Fruit fly (Drosophila melanogaster) whole organism, prepupa: ENCODE results near the gene dpr20.
A peak's percentile ranks its signal among the peaks of the same experiment; 100 is the strongest.

Source experiments
- Blimp-1 ChIP-seq: fragments of 200-800 bp; sonication (Bioruptor generic); optimal IDR thresholded peaks from 3 replicates; lab custom pipeline; 2017; ENCODE audit warnings: missing biosample characterization, missing genetic modification characterization, mild to moderate bottlenecking, moderate library complexity, missing genetic modification reagents
- CG10631 ChIP-seq: fragments of 200-800 bp; sonication (Bioruptor generic); optimal IDR thresholded peaks from 2 replicates; lab custom pipeline; 2016; ENCODE audit warnings: missing biosample characterization, missing genetic modification characterization
- CG10669 ChIP-seq: fragments of 200-800 bp; sonication (Bioruptor generic); optimal IDR thresholded peaks from 3 replicates; lab custom pipeline; 2018; ENCODE audit warnings: missing biosample characterization, mild to moderate bottlenecking, missing genetic modification characterization, moderate library complexity
- CG11294 ChIP-seq: fragments of 200-800 bp; sonication (Bioruptor generic); IDR thresholded peaks from 2 replicates; pipeline ENCODE4 v1.3.6; 2022; ENCODE audit warnings: missing biosample characterization, missing genetic modification characterization
- CG11902 ChIP-seq: fragments of 200-800 bp; sonication (Bioruptor generic); optimal IDR thresholded peaks from 3 replicates; lab custom pipeline; 2016; ENCODE audit warnings: missing biosample characterization, missing genetic modification characterization
- CG15336 ChIP-seq: fragments of 200-800 bp; sonication (Bioruptor generic); IDR thresholded peaks from 2 replicates; pipeline ENCODE4 v1.3.6; 2022; ENCODE audit warnings: missing biosample characterization, missing genetic modification characterization
- CG16779 ChIP-seq: fragments of 200-800 bp; sonication (Bioruptor generic); optimal IDR thresholded peaks from 3 replicates; lab custom pipeline; 2017; ENCODE audit warnings: missing biosample characterization, mild to moderate bottlenecking, missing genetic modification characterization
- CG3032 ChIP-seq: fragments of 200-800 bp; optimal IDR thresholded peaks from 2 replicates; lab custom pipeline; 2019; ENCODE audit warnings: missing biosample characterization, mild to moderate bottlenecking, missing genetic modification characterization, moderate library complexity
- CG31627 ChIP-seq: fragments of 200-800 bp; sonication (Bioruptor generic); optimal IDR thresholded peaks from 3 replicates; lab custom pipeline; 2016; ENCODE audit warnings: missing biosample characterization, missing genetic modification characterization
- CG34406 ChIP-seq: fragments of 200-800 bp; sonication (Bioruptor generic); optimal IDR thresholded peaks from 3 replicates; lab custom pipeline; 2016; ENCODE audit warnings: missing biosample characterization, missing genetic modification characterization
- CG3919 ChIP-seq: fragments of 200-800 bp; sonication (Bioruptor generic); optimal IDR thresholded peaks from 3 replicates; lab custom pipeline; 2016; ENCODE audit warnings: missing biosample characterization, missing genetic modification characterization
- CG6163 ChIP-seq: fragments of 200-800 bp; sonication (Bioruptor generic); IDR thresholded peaks from 3 replicates; pipeline ENCODE4 v1.3.6; 2022; ENCODE audit warnings: missing biosample characterization, missing genetic modification characterization
- CG6276 ChIP-seq: fragments of 200-800 bp; sonication (Bioruptor generic); optimal IDR thresholded peaks from 2 replicates; lab custom pipeline; 2017; ENCODE audit warnings: missing biosample characterization, mild to moderate bottlenecking, missing genetic modification characterization
- CG6854 ChIP-seq: fragments of 200-800 bp; sonication (Bioruptor generic); optimal IDR thresholded peaks from 2 replicates; lab custom pipeline; 2017; ENCODE audit warnings: missing biosample characterization, mild to moderate bottlenecking, missing genetic modification characterization
- CG7368 ChIP-seq: fragments of 200-800 bp; sonication (Bioruptor generic); optimal IDR thresholded peaks from 3 replicates; lab custom pipeline; 2016; ENCODE audit warnings: missing biosample characterization, missing genetic modification characterization
- CG8319 ChIP-seq: fragments of 200-800 bp; sonication (Bioruptor generic); optimal IDR thresholded peaks from 3 replicates; lab custom pipeline; 2016; ENCODE audit warnings: missing biosample characterization, missing genetic modification characterization
- Eip78C ChIP-seq: fragments of 200-800 bp; sonication (Bioruptor generic); peaks from one replicate; lab custom pipeline; 2016; ENCODE audit warnings: missing biosample characterization, missing genetic modification characterization
- Eip93F ChIP-seq: fragments of 200-800 bp; sonication (Bioruptor generic); optimal IDR thresholded peaks from 2 replicates; lab custom pipeline; 2016; ENCODE audit warnings: missing biosample characterization, mild to moderate bottlenecking, missing genetic modification characterization
- Ets21C ChIP-seq: fragments of 200-800 bp; sonication (Bioruptor generic); optimal IDR thresholded peaks from 3 replicates; lab custom pipeline; 2016; ENCODE audit warnings: missing biosample characterization, missing genetic modification characterization
- Ets96B ChIP-seq: fragments of 200-800 bp; optimal IDR thresholded peaks from 2 replicates; lab custom pipeline; 2019; ENCODE audit warnings: missing biosample characterization, mild to moderate bottlenecking, missing genetic modification characterization, moderate library complexity
- Gug ChIP-seq: fragments of 200-800 bp; sonication (Bioruptor generic); IDR thresholded peaks from 2 replicates; pipeline ENCODE4 v1.3.6; 2022; ENCODE audit warnings: missing biosample characterization, missing genetic modification characterization
- Hr38 ChIP-seq: sonication (Bioruptor generic); optimal IDR thresholded peaks from 2 replicates; lab custom pipeline; 2016; ENCODE audit warnings: missing biosample characterization, missing genetic modification characterization
- Hr4 ChIP-seq: fragments of 200-800 bp; sonication (Bioruptor generic); optimal IDR thresholded peaks from 3 replicates; lab custom pipeline; 2016; ENCODE audit warnings: missing biosample characterization, missing genetic modification characterization
- Lpt ChIP-seq: fragments of 200-800 bp; sonication (Bioruptor generic); optimal IDR thresholded peaks from 3 replicates; lab custom pipeline; 2016; ENCODE audit warnings: missing biosample characterization, missing genetic modification characterization
- Met ChIP-seq: fragments of 200-800 bp; sonication (Bioruptor generic); optimal IDR thresholded peaks from 3 replicates; lab custom pipeline; 2016; ENCODE audit warnings: missing biosample characterization, missing genetic modification characterization
- OdsH ChIP-seq: fragments of 200-800 bp; sonication (Bioruptor generic); optimal IDR thresholded peaks from 3 replicates; lab custom pipeline; 2016; ENCODE audit warnings: missing biosample characterization, missing genetic modification characterization
- Sox14 ChIP-seq: fragments of 200-800 bp; sonication (Bioruptor generic); optimal IDR thresholded peaks from 3 replicates; lab custom pipeline; 2016; ENCODE audit warnings: missing biosample characterization, missing genetic modification characterization
- achi ChIP-seq: fragments of 200-800 bp; sonication (Bioruptor generic); optimal IDR thresholded peaks from 3 replicates; lab custom pipeline; 2016; ENCODE audit warnings: missing biosample characterization, missing genetic modification characterization
- acj6 ChIP-seq: fragments of 200-800 bp; sonication (Bioruptor generic); optimal IDR thresholded peaks from 3 replicates; lab custom pipeline; 2016; ENCODE audit warnings: missing biosample characterization, missing genetic modification characterization
- cyc ChIP-seq: fragments of 200-800 bp; sonication (Bioruptor generic); optimal IDR thresholded peaks from 3 replicates; lab custom pipeline; 2016; ENCODE audit warnings: missing biosample characterization, missing genetic modification characterization
- dac ChIP-seq: fragments of 200-800 bp; sonication (Bioruptor generic); optimal IDR thresholded peaks from 2 replicates; lab custom pipeline; 2017; ENCODE audit warnings: missing biosample characterization, mild to moderate bottlenecking, missing genetic modification characterization
- dsx ChIP-seq: fragments of 200-800 bp; optimal IDR thresholded peaks from 3 replicates; lab custom pipeline; 2019; ENCODE audit warnings: missing biosample characterization, mild to moderate bottlenecking, missing genetic modification characterization, moderate library complexity; ENCODE audit not compliant: poor library complexity, severe bottlenecking
- eg ChIP-seq: fragments of 200-800 bp; sonication (Bioruptor generic); IDR thresholded peaks from 3 replicates; pipeline ENCODE4 v1.3.6; 2022; ENCODE audit warnings: missing biosample characterization, missing genetic modification characterization
- fd59A ChIP-seq: fragments of 200-800 bp; sonication (Bioruptor generic); optimal IDR thresholded peaks from 2 replicates; lab custom pipeline; 2017; ENCODE audit warnings: missing biosample characterization, mild to moderate bottlenecking, missing genetic modification characterization, missing genetic modification reagents
- fkh ChIP-seq: fragments of 200-800 bp; sonication (Bioruptor generic); optimal IDR thresholded peaks from 3 replicates; lab custom pipeline; 2017; ENCODE audit warnings: missing biosample characterization, mild to moderate bottlenecking, missing genetic modification characterization, moderate library complexity
- net ChIP-seq: fragments of 200-800 bp; sonication (Bioruptor generic); optimal IDR thresholded peaks from 3 replicates; lab custom pipeline; 2016; ENCODE audit warnings: missing biosample characterization, missing genetic modification characterization
- salr ChIP-seq, 2 experiments: fragments of 200-800 bp; sonication (Bioruptor generic); optimal IDR thresholded peaks; 3 replicates each; lab custom pipeline; 2016 to 2018; ENCODE audit warnings: missing biosample characterization in 2 of 2, missing genetic modification characterization in 2 of 2, mild to moderate bottlenecking in 1 of 2
- spab ChIP-seq: fragments of 200-800 bp; sonication (Bioruptor generic); optimal IDR thresholded peaks from 2 replicates; lab custom pipeline; 2017; ENCODE audit warnings: missing biosample characterization, mild to moderate bottlenecking, missing genetic modification characterization, missing genetic modification reagents
- svp ChIP-seq: fragments of 200-800 bp; sonication (Bioruptor generic); peaks from one replicate; lab custom pipeline; 2016; ENCODE audit warnings: missing biosample characterization, missing genetic modification characterization
- topi ChIP-seq: fragments of 200-800 bp; sonication (Bioruptor generic); optimal IDR thresholded peaks from 3 replicates; lab custom pipeline; 2016; ENCODE audit warnings: missing biosample characterization, missing genetic modification characterization
- vri ChIP-seq: fragments of 200-800 bp; sonication (Bioruptor generic); optimal IDR thresholded peaks from 3 replicates; lab custom pipeline; 2016; ENCODE audit warnings: missing biosample characterization, mild to moderate bottlenecking, missing genetic modification characterization

Gene dpr20

DNA sequence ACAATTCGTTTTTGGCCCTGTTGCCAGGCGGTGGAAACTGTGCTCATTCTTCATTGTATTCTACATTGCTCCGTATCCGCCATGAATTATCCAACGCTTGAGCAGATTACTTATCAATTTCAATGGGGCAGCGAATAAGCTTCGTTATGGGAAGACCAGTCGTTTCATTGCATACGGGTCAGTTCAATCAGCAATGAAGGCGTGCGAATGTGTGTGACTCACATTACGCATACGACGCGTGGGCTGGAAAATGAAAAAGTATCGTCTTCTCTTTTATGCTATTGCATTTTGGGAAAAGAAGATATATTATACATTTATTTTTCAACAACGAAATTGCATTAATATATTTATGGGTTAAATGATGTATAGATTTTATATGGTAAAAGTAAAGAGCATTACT lies 28.0 kb upstream of the dpr20 start:
- no peak for TF ChIP-seq fd59A (GFP tag; lab: Kevin White, UChicago)
- no peak for TF ChIP-seq CG6276 (GFP tag; lab: Kevin White, UChicago)
- TF ChIP-seq svp (GFP tag; lab: Kevin White, UChicago): peak; percentile 69
- peak; percentile 40 for TF ChIP-seq Eip78C (GFP tag; lab: Kevin White, UChicago)

DNA sequence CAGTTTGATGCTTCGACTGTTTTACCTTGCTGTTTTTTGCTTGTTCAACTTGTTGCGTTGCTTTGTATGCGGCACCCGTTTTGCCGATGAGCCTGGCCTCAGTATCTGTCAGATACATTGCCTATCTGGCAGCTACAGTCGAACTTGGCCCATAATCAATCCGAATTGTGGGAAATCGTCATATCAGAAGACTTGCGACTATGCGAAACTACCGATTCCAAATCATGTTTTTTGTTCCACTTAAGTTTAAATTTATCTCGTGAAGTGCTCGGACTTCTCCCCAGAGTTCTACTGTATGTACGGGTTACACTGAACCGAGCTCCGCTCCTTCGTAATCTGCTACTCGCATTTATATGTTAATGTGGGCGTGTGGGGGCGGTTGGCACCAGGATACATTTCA lies 27.2 kb upstream of the dpr20 start:
- peak; percentile 22 for TF ChIP-seq CG10669
- no peak for TF ChIP-seq Blimp-1 (GFP tag; lab: Kevin White, UChicago)
- peak; percentile 25 for TF ChIP-seq CG3919
- TF ChIP-seq Ets96B (tag; lab: Kevin White, UChicago): peak; percentile 30
- TF ChIP-seq CG16779 (tag; lab: Kevin White, UChicago): no peak
- TF ChIP-seq eg (GFP tag; lab: Robert Waterston, UW): peak; percentile 54; the same call in 2 of the 3 replicates
- peak; percentile 82 for TF ChIP-seq Eip78C (GFP tag; lab: Kevin White, UChicago)
- no peak for TF ChIP-seq CG10631 (GFP tag; lab: Kevin White, UChicago)
- no peak for TF ChIP-seq Ets21C (GFP tag; lab: Kevin White, UChicago)
- TF ChIP-seq CG8319 (GFP tag; lab: Kevin White, UChicago): no peak
- TF ChIP-seq Eip93F (GFP tag; lab: Kevin White, UChicago): no peak
- no peak for TF ChIP-seq vri (GFP tag; lab: Kevin White, UChicago)
- TF ChIP-seq CG7368: peak; percentile 34
- TF ChIP-seq CG15336 (GFP tag; lab: Robert Waterston, UW): no peak
- TF ChIP-seq acj6 (GFP tag; lab: Kevin White, UChicago): no peak
- TF ChIP-seq svp (GFP tag; lab: Kevin White, UChicago): peak; percentile 54
- TF ChIP-seq Lpt: no peak
- no peak for TF ChIP-seq dsx (GFP tag; lab: Kevin White, UChicago)
- 0 out of 3 replicates have a peak, but pooled peaks have one; percentile 12 for TF ChIP-seq CG6163 (GFP tag; lab: Robert Waterston, UW)
- no peak for TF ChIP-seq CG6276 (GFP tag; lab: Kevin White, UChicago)
- no peak for TF ChIP-seq spab (GFP tag; lab: Kevin White, UChicago)
- TF ChIP-seq OdsH: no peak
- no peak for TF ChIP-seq Hr4
- no peak for TF ChIP-seq salr (GFP tag; optimal IDR thresholded peaks at IDR 0.05; lab: Kevin White, UChicago)
- TF ChIP-seq Sox14 (GFP tag; lab: Kevin White, UChicago): no peak
- no peak for TF ChIP-seq fkh (GFP tag; lab: Kevin White, UChicago)
- no peak for TF ChIP-seq CG34406 (GFP tag; lab: Kevin White, UChicago)
- 0 out of 2 replicates have a peak, but pooled peaks have one; percentile 15 for TF ChIP-seq Gug
- peak; percentile 28 for TF ChIP-seq CG11902 (GFP tag; lab: Kevin White, UChicago)
- no peak for TF ChIP-seq CG31627 (GFP tag; lab: Kevin White, UChicago)
- TF ChIP-seq Met (GFP tag; lab: Kevin White, UChicago): no peak
- no peak for TF ChIP-seq dac (GFP tag; lab: Kevin White, UChicago)
- TF ChIP-seq cyc: peak; percentile 29
- TF ChIP-seq achi (GFP tag; lab: Kevin White, UChicago): peak; percentile 35
- no peak for TF ChIP-seq Hr38
- no peak for TF ChIP-seq CG3032 (tag; lab: Kevin White, UChicago)
- peak; percentile 15 for TF ChIP-seq topi (GFP tag; lab: Kevin White, UChicago)
- no peak; the same call in 1 of the 2 replicates for TF ChIP-seq CG11294 (GFP tag; lab: Robert Waterston, UW)
- TF ChIP-seq net: no peak
- TF ChIP-seq CG6854 (GFP tag; lab: Kevin White, UChicago): no peak
